Fruit fly (Drosophila melanogaster): Measurements from ENCODE around the gene Stt3A.

Gene Stt3A

dm6 chrX:21044831-21045447, 8.8 kb downstream of the Stt3A start, which contains the start of gene Cbs (continued):
- TF ChIP-seq Jarid2 (GFP tag; optimal IDR thresholded peaks at IDR 0.05) (no peak), CG11247 (GFP tag; IDR thresholded peaks at IDR 0.05) (peak; percentile 38; the same call in 1 of the 2 replicates), CG17568 (GFP tag; optimal IDR thresholded peaks at IDR 0.05) (no peak), tio (GFP tag; optimal IDR thresholded peaks at IDR 0.05) (peak; percentile 44), dati (GFP tag; IDR thresholded peaks at IDR 0.05) (no peak), tin (GFP tag; optimal IDR thresholded peaks at IDR 0.05) (peak; percentile 54), Sry-β (GFP tag; optimal IDR thresholded peaks at IDR 0.05) (no peak), CG13123 (GFP tag; optimal IDR thresholded peaks at IDR 0.05) (peak; percentile 10)

dm6 chrX:21044278-21044830, 9.4 kb downstream of the Stt3A start:
- TF ChIP-seq CG11560 (tag; IDR thresholded peaks at IDR 0.05) (no peak), CG12071 (GFP tag; optimal IDR thresholded peaks at IDR 0.05) (peak; percentile 1), cg (GFP tag; optimal IDR thresholded peaks at IDR 0.05) (peak; percentile 69), Atf6 (GFP tag; IDR thresholded peaks at IDR 0.05) (no peak), CG15073 (GFP tag; optimal IDR thresholded peaks at IDR 0.05) (no peak), CG11085 (GFP tag; IDR thresholded peaks at IDR 0.05) (no peak), CG33213 (GFP tag; optimal IDR thresholded peaks at IDR 0.05) (no peak), caup (GFP tag; optimal IDR thresholded peaks at IDR 0.05; ENCODE audit: severe bottlenecking) (no peak), CG17829 (tag; optimal IDR thresholded peaks at IDR 0.05) (no peak), CG6813 (GFP tag; optimal IDR thresholded peaks at IDR 0.05) (no peak), Lpt (GFP tag; optimal IDR thresholded peaks at IDR 0.05) (no peak), CG1603 (tag; optimal IDR thresholded peaks at IDR 0.05) (peak; percentile 50), onecut (GFP tag; IDR thresholded peaks at IDR 0.05) (no peak), Ptx1 (GFP tag; IDR thresholded peaks at IDR 0.05) (peak; percentile 14; the same call in 1 of the 2 replicates), CG11504 (tag; optimal IDR thresholded peaks at IDR 0.05) (no peak), CG31365 (tag; optimal IDR thresholded peaks at IDR 0.05) (no peak), cad (GFP tag; optimal IDR thresholded peaks at IDR 0.05) (no peak), Spps (tag; optimal IDR thresholded peaks at IDR 0.05) (no peak), pho (GFP tag; optimal IDR thresholded peaks at IDR 0.05) (no peak), corto (GFP tag; optimal IDR thresholded peaks at IDR 0.05) (no peak), Atf3 (GFP tag; optimal IDR thresholded peaks at IDR 0.05) (no peak), CG16813 (GFP tag; IDR thresholded peaks at IDR 0.05; ENCODE audit: partially characterized antibody) (no peak), Hmr (GFP tag; optimal IDR thresholded peaks at IDR 0.05) (no peak), Adf1 (GFP tag; IDR thresholded peaks at IDR 0.05) (no peak), exex (tag; optimal IDR thresholded peaks at IDR 0.05) (peak; percentile 54), CG15011 (GFP tag; optimal IDR thresholded peaks at IDR 0.05) (no peak), kni (GFP tag; optimal IDR thresholded peaks at IDR 0.05) (no peak), CG9727 (GFP tag; optimal IDR thresholded peaks at IDR 0.05) (no peak), abd-A (tag; optimal IDR thresholded peaks at IDR 0.05) (peak; percentile 23), Meics (GFP tag; optimal IDR thresholded peaks at IDR 0.05) (no peak), al (GFP tag; IDR thresholded peaks at IDR 0.05) (no peak), ci (GFP tag; IDR thresholded peaks at IDR 0.05) (peak; percentile 32; the same call in 1 of the 3 replicates), ATbp (GFP tag; optimal IDR thresholded peaks at IDR 0.05) (no peak), unpg (GFP tag; optimal IDR thresholded peaks at IDR 0.05) (no peak), CG10274 (GFP tag; optimal IDR thresholded peaks at IDR 0.05) (no peak), CG7987 (GFP tag; optimal IDR thresholded peaks at IDR 0.05) (no peak), CG7372 (GFP tag; IDR thresholded peaks at IDR 0.05) (no peak), TFAM (GFP tag; optimal IDR thresholded peaks at IDR 0.05) (no peak), CG17385 (GFP tag; optimal IDR thresholded peaks at IDR 0.05) (peak; percentile 50), CG4854 (GFP tag; optimal IDR thresholded peaks at IDR 0.05) (no peak)
